Worm (Caenorhabditis elegans) whole organism, midembryonic: ENCODE results near the gene R07B1.6.

Experiments
- T22C8.4 ChIP-seq: fragments of 200-800 bp; sonication (Bioruptor generic); IDR thresholded peaks from 2 replicates; pipeline ENCODE4 v1.3.6; 2022; ENCODE audit warnings: missing genetic modification characterization, missing compliant biosample characterization
- flt-1 ChIP-seq: fragments of 200-800 bp; sonication (Bioruptor generic); IDR thresholded peaks from 2 replicates; pipeline ENCODE4 v1.3.6; 2022; ENCODE audit warnings: missing genetic modification characterization, missing compliant biosample characterization
- klf-2 ChIP-seq: fragments of 200-800 bp; sonication (Bioruptor generic); conservative IDR thresholded peaks from 2 replicates; pipeline ENCODE4 v1.3.6; 2022; ENCODE audit warnings: missing genetic modification reagents, missing genetic modification characterization, missing compliant biosample characterization
- med-1 ChIP-seq: sonication (generic microtip); optimal IDR thresholded peaks from 2 replicates; lab custom pipeline; 2017; ENCODE audit warnings: missing genetic modification characterization, mild to moderate bottlenecking, missing compliant biosample characterization, antibody characterized with exemption, missing genetic modification reagents; ENCODE audit not compliant: insufficient read depth
- ref-1 ChIP-seq: fragments of 200-800 bp; sonication (Bioruptor generic); conservative IDR thresholded peaks from 2 replicates; pipeline ENCODE4 v1.3.6; 2022; ENCODE audit warnings: missing genetic modification reagents, missing genetic modification characterization, missing compliant biosample characterization
- tab-1 ChIP-seq: fragments of 200-800 bp; sonication (Bioruptor generic); IDR thresholded peaks from 2 replicates; pipeline ENCODE4 v1.3.6; 2022; ENCODE audit warnings: missing genetic modification characterization, missing compliant biosample characterization

- TF ChIP-seq flt-1 (GFP tag; lab: Robert Waterston, UW) = no peak
- no peak for TF ChIP-seq ref-1 (GFP tag; lab: Robert Waterston, UW)
- TF ChIP-seq T22C8.4 (GFP tag; lab: Robert Waterston, UW) = no peak
- TF ChIP-seq klf-2 (GFP tag; lab: Robert Waterston, UW) = no peak
- TF ChIP-seq med-1 = no peak
- TF ChIP-seq tab-1 (GFP tag; lab: Robert Waterston, UW) = no peak
These were observed 15.7 kb downstream of the R07B1.6 start, which contains the start of gene glo-1 for ce11 chrX:9882112-9882511.
